Worm (Caenorhabditis elegans): ENCODE data around the gene cank-26.

ce11 chrII:3986906-3987305 is 12.0 kb upstream of the cank-26 start, which contains the start of gene K10G6.5:
- TF ChIP-seq nhr-28 (tag; optimal IDR thresholded peaks at IDR 0.05): no peak
- no peak for TF ChIP-seq nhr-47 (tag; optimal IDR thresholded peaks at IDR 0.05)
- TF ChIP-seq ceh-82 (tag; optimal IDR thresholded peaks at IDR 0.05): no peak
- TF ChIP-seq ama-1 (optimal IDR thresholded peaks at IDR 0.05): no peak
- TF ChIP-seq tbx-2 (tag; optimal IDR thresholded peaks at IDR 0.05): no peak
- TF ChIP-seq hpl-2 (GFP tag; optimal IDR thresholded peaks at IDR 0.05): no peak
- no peak for TF ChIP-seq elt-3 (tag; optimal IDR thresholded peaks at IDR 0.05)
- no peak for TF ChIP-seq lsy-2 (tag; optimal IDR thresholded peaks at IDR 0.05)
- no peak for TF ChIP-seq fos-1 (tag; optimal IDR thresholded peaks at IDR 0.05)
- no peak for TF ChIP-seq fkh-8 (tag; optimal IDR thresholded peaks at IDR 0.05)
- no peak for TF ChIP-seq lin-13 (GFP tag; optimal IDR thresholded peaks at IDR 0.05)
- TF ChIP-seq dpl-1 (GFP tag; optimal IDR thresholded peaks at IDR 0.05): no peak
- TF ChIP-seq sox-4 (tag; optimal IDR thresholded peaks at IDR 0.05): no peak
